Fruit fly (Drosophila melanogaster) whole organism, embryonic: ENCODE results near the gene CG4313.

Experiments used
- Adf1 ChIP-seq: fragments of 200-800 bp; sonication (Bioruptor generic); IDR thresholded peaks from 2 replicates; pipeline ENCODE4 v1.3.6; 2022; ENCODE audit warnings: missing biosample characterization, missing genetic modification characterization
- BtbVII ChIP-seq: fragments of 200-800 bp; sonication (Bioruptor generic); optimal IDR thresholded peaks from 3 replicates; lab custom pipeline; 2017; ENCODE audit warnings: missing biosample characterization, mild to moderate bottlenecking, missing genetic modification characterization
- CG10366 ChIP-seq: fragments of 200-800 bp; sonication (Bioruptor generic); IDR thresholded peaks from 2 replicates; pipeline ENCODE4 v1.3.6; 2022; ENCODE audit warnings: missing biosample characterization, missing genetic modification characterization
- CG1233 ChIP-seq: fragments of 200-800 bp; sonication (Bioruptor generic); optimal IDR thresholded peaks from 4 replicates; lab custom pipeline; 2018; ENCODE audit warnings: missing biosample characterization, mild to moderate bottlenecking, missing genetic modification characterization
- CG12659 ChIP-seq: fragments of 200-800 bp; sonication (Bioruptor generic); optimal IDR thresholded peaks from 3 replicates; lab custom pipeline; 2017; ENCODE audit warnings: mild to moderate bottlenecking, missing biosample characterization, missing genetic modification reagents, missing genetic modification characterization
- CG13624 ChIP-seq: fragments of 200-800 bp; sonication (Bioruptor generic); optimal IDR thresholded peaks from 2 replicates; lab custom pipeline; 2016; ENCODE audit warnings: missing biosample characterization, missing genetic modification characterization
- CG14014 ChIP-seq: fragments of 200-800 bp; sonication (Bioruptor generic); IDR thresholded peaks from 2 replicates; pipeline ENCODE4 v1.3.6; 2022; ENCODE audit warnings: missing biosample characterization, missing genetic modification characterization
- CG15601 ChIP-seq: fragments of 200-800 bp; sonication (Bioruptor generic); optimal IDR thresholded peaks from 3 replicates; lab custom pipeline; 2019; ENCODE audit warnings: missing biosample characterization, mild to moderate bottlenecking, missing genetic modification characterization, moderate library complexity
- CG1602 ChIP-seq: fragments of 200-800 bp; sonication (Bioruptor generic); optimal IDR thresholded peaks from 3 replicates; lab custom pipeline; 2016; ENCODE audit warnings: missing biosample characterization, missing genetic modification characterization
- CG16813 ChIP-seq: fragments of 200-800 bp; sonication (Bioruptor generic); IDR thresholded peaks from 3 replicates; pipeline ENCODE4 v1.3.6; 2022; ENCODE audit warnings: missing biosample characterization, missing genetic modification characterization; ENCODE audit not compliant: partially characterized antibody
- CG18011 ChIP-seq: fragments of 200-800 bp; sonication (Bioruptor generic); optimal IDR thresholded peaks from 2 replicates; lab custom pipeline; 2017; ENCODE audit warnings: missing biosample characterization, missing genetic modification characterization, mild to moderate bottlenecking, moderate library complexity, missing genotype
- CG2889 ChIP-seq: fragments of 200-800 bp; sonication (Bioruptor generic); IDR thresholded peaks from 3 replicates; pipeline ENCODE4 v1.3.6; 2022; ENCODE audit warnings: missing biosample characterization, missing genetic modification characterization
- CG34224 ChIP-seq: fragments of 200-800 bp; sonication (Bioruptor generic); IDR thresholded peaks from 3 replicates; pipeline ENCODE4 v1.3.6; 2022; ENCODE audit warnings: missing biosample characterization, missing genetic modification characterization; ENCODE audit not compliant: partially characterized antibody
- CG4424 ChIP-seq: fragments of 200-800 bp; sonication (Bioruptor generic); optimal IDR thresholded peaks from 3 replicates; lab custom pipeline; 2016; ENCODE audit warnings: missing biosample characterization, missing genetic modification characterization
- CG5245 ChIP-seq: fragments of 200-800 bp; sonication (Bioruptor generic); optimal IDR thresholded peaks from 3 replicates; lab custom pipeline; 2016; ENCODE audit warnings: missing biosample characterization, missing genetic modification characterization
- CG7372 ChIP-seq: fragments of 200-800 bp; sonication (Bioruptor generic); IDR thresholded peaks from 2 replicates; pipeline ENCODE4 v1.3.6; 2022; ENCODE audit warnings: missing biosample characterization, missing genetic modification characterization
- CG8359 ChIP-seq: fragments of 200-800 bp; sonication (Bioruptor generic); optimal IDR thresholded peaks from 2 replicates; lab custom pipeline; 2017; ENCODE audit warnings: missing biosample characterization, mild to moderate bottlenecking, missing genetic modification characterization, borderline replicate concordance
- CG9817 ChIP-seq: fragments of 200-800 bp; sonication (Bioruptor generic); optimal IDR thresholded peaks from 2 replicates; lab custom pipeline; 2018; ENCODE audit warnings: missing biosample characterization, mild to moderate bottlenecking, missing genetic modification characterization, moderate library complexity
- CG9932 ChIP-seq: fragments of 200-800 bp; sonication (Bioruptor generic); IDR thresholded peaks from 2 replicates; pipeline ENCODE4 v1.3.6; 2022; ENCODE audit warnings: missing biosample characterization, missing genetic modification characterization
- D ChIP-seq, 2 experiments: fragments of 200-800 bp in 1 of 2; fragments of >200 bp in 1 of 2; sonication (Bioruptor generic) in 1 of 2; optimal IDR thresholded peaks; 2 replicates in 1 of 2; 3 replicates in 1 of 2; lab custom pipeline; 2017; ENCODE audit warnings: mild to moderate bottlenecking in 1 of 2, missing biosample characterization in 1 of 2, missing genetic modification characterization in 1 of 2, missing genetic modification reagents in 1 of 2
- Dref ChIP-seq: fragments of 200-800 bp; sonication (Bioruptor generic); IDR thresholded peaks from 2 replicates; pipeline ENCODE4 v1.3.6; 2022; ENCODE audit warnings: missing biosample characterization, missing genetic modification characterization
- Drgx ChIP-seq: fragments of 200-800 bp; sonication (Bioruptor generic); IDR thresholded peaks from 2 replicates; pipeline ENCODE4 v1.3.6; 2022; ENCODE audit warnings: missing biosample characterization, missing genetic modification characterization
- Elba2 ChIP-seq: fragments of 200-800 bp; sonication (Bioruptor generic); optimal IDR thresholded peaks from 3 replicates; lab custom pipeline; 2016; ENCODE audit warnings: missing biosample characterization, missing genetic modification characterization
- Ets97D ChIP-seq: fragments of 200-800 bp; sonication (Bioruptor generic); optimal IDR thresholded peaks from 3 replicates; lab custom pipeline; 2016; ENCODE audit warnings: missing biosample characterization, missing genetic modification characterization
- Hey ChIP-seq: fragments of 200-800 bp; sonication (Bioruptor generic); optimal IDR thresholded peaks from 3 replicates; lab custom pipeline; 2018; ENCODE audit warnings: missing biosample characterization, mild to moderate bottlenecking, missing genetic modification characterization
- Kr ChIP-seq: fragments of 200-800 bp; sonication (Bioruptor generic); optimal IDR thresholded peaks from 2 replicates; lab custom pipeline; 2017; ENCODE audit warnings: missing biosample characterization, mild to moderate bottlenecking, missing genetic modification characterization
- Meics ChIP-seq: fragments of 200-800 bp; sonication (Bioruptor generic); optimal IDR thresholded peaks from 2 replicates; lab custom pipeline; 2017; ENCODE audit warnings: missing biosample characterization, mild to moderate bottlenecking, missing genetic modification characterization
- NC2β ChIP-seq: fragments of 200-800 bp; sonication (Bioruptor generic); optimal IDR thresholded peaks from 2 replicates; lab custom pipeline; 2016; ENCODE audit warnings: missing biosample characterization, missing genetic modification characterization
- NK7.1 ChIP-seq: fragments of 200-800 bp; sonication (Bioruptor generic); optimal IDR thresholded peaks from 3 replicates; lab custom pipeline; 2016; ENCODE audit warnings: missing biosample characterization, missing genetic modification characterization
- Side ChIP-seq: fragments of 200-800 bp; sonication (Bioruptor generic); optimal IDR thresholded peaks from 2 replicates; lab custom pipeline; 2016; ENCODE audit warnings: missing biosample characterization, missing genetic modification characterization
- Tbp ChIP-seq: fragments of >200 bp; optimal IDR thresholded peaks from 2 replicates; lab custom pipeline; 2018; ENCODE audit warnings: missing biosample characterization, missing genetic modification characterization
- ara ChIP-seq: fragments of 200-800 bp; sonication (Bioruptor generic); IDR thresholded peaks from 2 replicates; pipeline ENCODE4 v1.3.6; 2022; ENCODE audit warnings: missing biosample characterization, missing genetic modification characterization
- corto ChIP-seq: fragments of 200-800 bp; sonication (Bioruptor generic); optimal IDR thresholded peaks from 2 replicates; lab custom pipeline; 2016; ENCODE audit warnings: missing biosample characterization, mild to moderate bottlenecking, missing genetic modification characterization, moderate library complexity
- cwo ChIP-seq: fragments of 200-800 bp; sonication (Bioruptor generic); optimal IDR thresholded peaks from 3 replicates; lab custom pipeline; 2017; ENCODE audit warnings: missing biosample characterization, missing genetic modification characterization, mild to moderate bottlenecking, moderate library complexity, missing genetic modification reagents
- dmrt99B ChIP-seq: fragments of 200-800 bp; sonication (Bioruptor generic); optimal IDR thresholded peaks from 2 replicates; lab custom pipeline; 2018; ENCODE audit warnings: missing biosample characterization, mild to moderate bottlenecking, missing genetic modification characterization, moderate library complexity
- eve ChIP-seq, 2 experiments: fragments of >200 bp; optimal IDR thresholded peaks; 2 replicates each; lab custom pipeline; 2017; ENCODE audit warnings: missing biosample characterization in 2 of 2, missing genetic modification characterization in 2 of 2
- grn ChIP-seq: fragments of 200-800 bp; sonication (Bioruptor generic); optimal IDR thresholded peaks from 3 replicates; lab custom pipeline; 2017; ENCODE audit warnings: missing biosample characterization, missing genetic modification characterization
- gsb-n ChIP-seq: fragments of 200-800 bp; sonication (Bioruptor generic); optimal IDR thresholded peaks from 3 replicates; lab custom pipeline; 2018; ENCODE audit warnings: missing biosample characterization, mild to moderate bottlenecking, missing genetic modification characterization
- jigr1 ChIP-seq: fragments of 200-800 bp; sonication (Bioruptor generic); IDR thresholded peaks from 3 replicates; pipeline ENCODE4 v1.3.6; 2022; ENCODE audit warnings: missing biosample characterization, missing genetic modification characterization
- kni ChIP-seq: fragments of 200-800 bp; sonication (Bioruptor generic); optimal IDR thresholded peaks from 3 replicates; lab custom pipeline; 2017; ENCODE audit warnings: mild to moderate bottlenecking, missing biosample characterization, missing genetic modification reagents, missing genetic modification characterization
- maf-S ChIP-seq: fragments of 200-800 bp; sonication (Bioruptor generic); optimal IDR thresholded peaks from 2 replicates; lab custom pipeline; 2016; ENCODE audit warnings: missing biosample characterization, missing genetic modification characterization
- nerfin-2 ChIP-seq: fragments of 200-800 bp; sonication (Bioruptor generic); IDR thresholded peaks from 2 replicates; pipeline ENCODE4 v1.3.6; 2022; ENCODE audit warnings: missing biosample characterization, missing genetic modification characterization; ENCODE audit not compliant: partially characterized antibody
- pho ChIP-seq: fragments of 200-800 bp; sonication (Bioruptor generic); optimal IDR thresholded peaks from 2 replicates; lab custom pipeline; 2016; ENCODE audit warnings: missing biosample characterization, missing genetic modification characterization
- ro ChIP-seq: fragments of 200-800 bp; sonication (Bioruptor generic); IDR thresholded peaks from 2 replicates; pipeline ENCODE4 v1.3.6; 2022; ENCODE audit warnings: missing biosample characterization, missing genetic modification characterization
- sim ChIP-seq: fragments of 200-800 bp; sonication (Bioruptor generic); IDR thresholded peaks from 2 replicates; pipeline ENCODE4 v1.3.6; 2022; ENCODE audit warnings: missing biosample characterization, missing genetic modification characterization
- so ChIP-seq: fragments of 200-800 bp; sonication (Bioruptor generic); IDR thresholded peaks from 3 replicates; pipeline ENCODE4 v1.3.6; 2022; ENCODE audit warnings: missing biosample characterization, missing genetic modification characterization
- unpg ChIP-seq: fragments of 200-800 bp; sonication (Bioruptor generic); optimal IDR thresholded peaks from 3 replicates; lab custom pipeline; 2018; ENCODE audit warnings: missing biosample characterization, mild to moderate bottlenecking, missing genetic modification characterization, moderate library complexity
- usp ChIP-seq: fragments of >200 bp; optimal IDR thresholded peaks from 2 replicates; lab custom pipeline; 2017; ENCODE audit warnings: missing biosample characterization, missing genetic modification characterization
- wor ChIP-seq: fragments of 200-800 bp; sonication (Bioruptor generic); IDR thresholded peaks from 2 replicates; pipeline ENCODE4 v1.3.6; 2022; ENCODE audit warnings: missing biosample characterization, missing genetic modification characterization
- zen2 ChIP-seq: fragments of 200-800 bp; sonication (Bioruptor generic); IDR thresholded peaks from 3 replicates; pipeline ENCODE4 v1.3.6; 2022; ENCODE audit warnings: missing biosample characterization, missing genetic modification characterization; ENCODE audit not compliant: partially characterized antibody

CG4313 gene

DNA sequence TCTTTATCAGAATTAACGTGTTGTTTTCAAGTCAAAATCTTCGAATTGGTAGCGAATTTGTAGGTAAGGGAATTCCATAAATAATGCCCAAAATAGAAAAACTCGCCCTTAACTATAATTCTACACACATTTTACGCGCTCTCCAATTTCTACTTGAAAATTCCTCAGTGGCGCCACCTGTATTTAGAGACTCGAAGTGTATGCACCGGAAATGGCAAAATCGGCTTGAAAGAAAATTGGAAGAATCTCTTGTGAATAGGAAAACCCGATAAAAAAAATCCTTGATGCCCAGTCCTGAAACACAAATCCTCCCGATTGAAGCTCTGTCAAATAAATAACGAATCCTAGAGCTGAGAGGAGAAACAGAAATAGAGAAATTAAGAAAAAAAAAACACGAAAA, 35.8 kb upstream of the CG4313 start (continued):
- TF ChIP-seq CG10366 (GFP tag; lab: Robert Waterston, UW) (peak; percentile 41; the same call in 1 of the 2 replicates), jigr1 (GFP tag; lab: Robert Waterston, UW) (no peak), corto (GFP tag; lab: Kevin White, UChicago) (no peak), wor (GFP tag; lab: Robert Waterston, UW) (no peak), kni (GFP tag; lab: Kevin White, UChicago) (peak; percentile 81), Side (GFP tag; lab: Kevin White, UChicago) (peak; percentile 72), CG9817 (tag; lab: Kevin White, UChicago) (peak; percentile 61), so (GFP tag; lab: Robert Waterston, UW) (peak; percentile 55; the same call in 2 of the 3 replicates), Meics (GFP tag; lab: Kevin White, UChicago) (peak; percentile 77), gsb-n (tag; lab: Kevin White, UChicago) (peak; percentile 57), eve (GFP tag; optimal IDR thresholded peaks at IDR 0.05; lab: Kevin White, UChicago) (no peak), BtbVII (GFP tag; lab: Kevin White, UChicago) (peak; percentile 70), CG2889 (GFP tag; lab: Robert Waterston, UW) (no peak), Ets97D (GFP tag; lab: Kevin White, UChicago) (peak; percentile 99), dmrt99B (peak; percentile 66), Elba2 (GFP tag; lab: Kevin White, UChicago) (no peak), sim (0 out of 2 replicates have a peak, but pooled peaks have one; percentile 19), CG7372 (0 out of 2 replicates have a peak, but pooled peaks have one; percentile 35), Drgx (GFP tag; lab: Robert Waterston, UW) (0 out of 2 replicates have a peak, but pooled peaks have one; percentile 18), unpg (GFP tag; lab: Kevin White, UChicago) (peak; percentile 71), ro (no peak), CG13624 (GFP tag; lab: Kevin White, UChicago) (peak; percentile 56), ara (GFP tag; lab: Robert Waterston, UW) (peak; percentile 14; the same call in 1 of the 2 replicates), CG1233 (peak; percentile 75), CG12659 (GFP tag; lab: Kevin White, UChicago) (peak; percentile 72), NC2β (GFP tag; lab: Kevin White, UChicago) (peak; percentile 78), NK7.1 (peak; percentile 44), CG1602 (peak; percentile 42), CG18011 (GFP tag; lab: Kevin White, UChicago) (peak; percentile 11), nerfin-2 (GFP tag; lab: Robert Waterston, UW) (no peak), maf-S (GFP tag; lab: Kevin White, UChicago) (peak; percentile 49), cwo (GFP tag; lab: Kevin White, UChicago) (no peak), Dref (GFP tag; lab: Robert Waterston, UW) (peak; percentile 35), CG8359 (peak; percentile 34), CG16813 (no peak), CG34224 (GFP tag; lab: Robert Waterston, UW) (no peak), CG14014 (GFP tag; lab: Robert Waterston, UW) (peak; percentile 67; the same call in 1 of the 2 replicates), CG9932 (GFP tag; lab: Robert Waterston, UW) (no peak), Kr (GFP tag; lab: Kevin White, UChicago) (no peak), CG4424 (peak; percentile 73), CG15601 (peak; percentile 46), usp (no peak), zen2 (no peak), CG5245 (GFP tag; lab: Kevin White, UChicago) (peak; percentile 37), Hey (peak; percentile 27), Tbp (GFP tag; lab: Kevin White, UChicago) (no peak), Adf1 (GFP tag; lab: Robert Waterston, UW) (peak; percentile 11; the same call in 1 of the 2 replicates), pho (peak; percentile 26), grn (GFP tag; lab: Kevin White, UChicago) (no peak), D (optimal IDR thresholded peaks at IDR 0.05; lab: Kevin White, UChicago) (no peak), D (GFP tag; optimal IDR thresholded peaks at IDR 0.05; lab: Kevin White, UChicago) (peak; percentile 52)
